Worm (Caenorhabditis elegans) whole organism, L4 larva: ENCODE data around the gene twk-31.

Source experiments
- T26A8.4 ChIP-seq: fragments of 200-800 bp; sonication (Bioruptor generic); IDR thresholded peaks from 2 replicates; pipeline ENCODE4 v1.3.6; 2022; ENCODE audit warnings: missing genetic modification characterization, missing compliant biosample characterization
- ZK337.2 ChIP-seq: fragments of 200-800 bp; sonication (Bioruptor generic); IDR thresholded peaks from 2 replicates; pipeline ENCODE4 v1.3.6; 2022; ENCODE audit warnings: missing genetic modification reagents, missing genetic modification characterization, missing compliant biosample characterization
- aha-1 ChIP-seq: fragments of 150-350 bp; peaks from one replicate; lab custom pipeline; 2014; ENCODE audit warnings: missing biosample characterization, missing genetic modification characterization
- arid-1 ChIP-seq: fragments of 200-800 bp; sonication (Bioruptor generic); conservative IDR thresholded peaks from 2 replicates; pipeline ENCODE4 v1.3.6; 2022; ENCODE audit warnings: missing genetic modification reagents, missing genetic modification characterization, missing compliant biosample characterization
- ceh-82 ChIP-seq: sonication (generic microtip); optimal IDR thresholded peaks from 2 replicates; lab custom pipeline; 2017; ENCODE audit warnings: missing biosample characterization, missing genetic modification characterization
- daf-12 ChIP-seq: fragments of 150-350 bp; optimal IDR thresholded peaks from 2 replicates; lab custom pipeline; 2014; ENCODE audit warnings: missing biosample characterization, missing genetic modification reagents, missing genetic modification characterization
- egl-27 ChIP-seq: sonication (generic microtip); optimal IDR thresholded peaks from 3 replicates; lab custom pipeline; 2017; ENCODE audit warnings: missing biosample characterization, missing genetic modification reagents, missing genetic modification characterization
- jun-1 ChIP-seq: fragments of 150-350 bp; optimal IDR thresholded peaks from 2 replicates; lab custom pipeline; 2014; ENCODE audit warnings: missing biosample characterization, missing genetic modification reagents, missing genetic modification characterization
- lin-38 ChIP-seq: fragments of 200-800 bp; sonication (Bioruptor generic); IDR thresholded peaks from 2 replicates; pipeline ENCODE4 v1.3.6; 2022; ENCODE audit warnings: missing genetic modification reagents, missing genetic modification characterization, missing compliant biosample characterization
- lin-39 ChIP-seq: fragments of 150-350 bp; optimal IDR thresholded peaks from 2 replicates; lab custom pipeline; 2014; ENCODE audit warnings: missing biosample characterization, missing genetic modification reagents, missing genetic modification characterization
- lsy-2 ChIP-seq, 2 experiments: fragments of 150-350 bp in 1 of 2; sonication (generic microtip) in 1 of 2; optimal IDR thresholded peaks; 2 replicates each; lab custom pipeline; 2014 to 2017; ENCODE audit warnings: missing biosample characterization in 2 of 2, missing genetic modification characterization in 2 of 2
- mxl-3 ChIP-seq: fragments of 200-800 bp; sonication (Bioruptor generic); optimal IDR thresholded peaks from 2 replicates; lab custom pipeline; 2018; ENCODE audit warnings: mild to moderate bottlenecking, missing genetic modification characterization, missing compliant biosample characterization
- nhr-11 ChIP-seq: fragments of 150-350 bp; optimal IDR thresholded peaks from 2 replicates; lab custom pipeline; 2014; ENCODE audit warnings: missing biosample characterization, missing genetic modification characterization
- nhr-25 ChIP-seq: sonication (generic microtip); optimal IDR thresholded peaks from 2 replicates; lab custom pipeline; 2017; ENCODE audit warnings: missing genetic modification characterization, mild to moderate bottlenecking, missing compliant biosample characterization, antibody characterized with exemption, moderate library complexity, borderline replicate concordance; ENCODE audit not compliant: insufficient read depth
- nhr-77 ChIP-seq: fragments of 150-350 bp; optimal IDR thresholded peaks from 2 replicates; lab custom pipeline; 2014; ENCODE audit warnings: missing biosample characterization, missing genetic modification characterization
- php-3 ChIP-seq: fragments of 200-800 bp; sonication (Bioruptor generic); IDR thresholded peaks from 2 replicates; pipeline ENCODE4 v1.3.6; 2022; ENCODE audit warnings: missing genetic modification reagents, missing genetic modification characterization, missing compliant biosample characterization
- set-16 ChIP-seq: fragments of 200-800 bp; sonication (Bioruptor generic); IDR thresholded peaks from 2 replicates; pipeline ENCODE4 v1.3.6; 2022; ENCODE audit warnings: missing genetic modification reagents, missing genetic modification characterization, missing compliant biosample characterization
- snpc-1.2 ChIP-seq: fragments of 200-800 bp; sonication (Bioruptor generic); IDR thresholded peaks from 2 replicates; pipeline ENCODE4 v1.3.6; 2022; ENCODE audit warnings: missing genetic modification reagents, missing genetic modification characterization, missing compliant biosample characterization
- vab-7 ChIP-seq: fragments of 200-800 bp; sonication (Bioruptor generic); IDR thresholded peaks from 2 replicates; pipeline ENCODE4 v1.3.6; 2022; ENCODE audit warnings: missing genetic modification reagents, missing genetic modification characterization, missing compliant biosample characterization
- zip-11 ChIP-seq: fragments of 200-800 bp; sonication (Bioruptor generic); IDR thresholded peaks from 2 replicates; pipeline ENCODE4 v1.3.6; 2022; ENCODE audit warnings: missing genetic modification characterization, missing compliant biosample characterization

twk-31 gene

DNA sequence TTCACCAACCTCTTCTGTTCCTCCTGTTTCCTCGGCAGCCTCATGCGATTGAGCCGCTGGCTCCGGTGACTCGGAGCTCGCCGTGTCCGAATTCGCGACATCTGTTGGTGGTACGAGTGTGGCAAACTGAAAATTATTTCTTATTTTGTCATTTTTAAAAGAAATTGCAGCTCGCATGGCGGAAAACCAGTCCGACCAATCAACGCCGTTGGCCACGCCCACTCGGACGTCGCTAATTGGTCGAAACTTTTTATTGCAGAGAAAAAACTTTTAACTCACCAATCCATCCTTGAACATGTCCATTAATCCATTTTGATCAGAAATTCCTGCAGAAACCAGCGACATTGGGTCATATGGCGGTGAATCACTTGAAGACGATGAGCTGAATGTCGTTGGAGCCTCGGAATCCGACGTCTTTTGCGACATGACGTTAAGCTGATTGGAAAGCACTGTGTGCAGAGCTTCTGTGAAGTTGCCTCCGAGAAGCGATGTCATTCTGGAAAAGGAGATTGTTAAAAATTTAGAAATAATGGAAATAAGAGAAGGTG lies 59.9 kb downstream of the twk-31 start, which contains the start of gene bed-2:
Gene bed-2 (minus strand): TSS at position 498 of the 548 bp plus-strand sequence.
- TF ChIP-seq nhr-77 (no peak), egl-27 (tag; lab: Kevin White, UChicago) (no peak), aha-1 (peak; percentile 61)
- TF ChIP-seq, all 104 proteins: peak for 1

DNA sequence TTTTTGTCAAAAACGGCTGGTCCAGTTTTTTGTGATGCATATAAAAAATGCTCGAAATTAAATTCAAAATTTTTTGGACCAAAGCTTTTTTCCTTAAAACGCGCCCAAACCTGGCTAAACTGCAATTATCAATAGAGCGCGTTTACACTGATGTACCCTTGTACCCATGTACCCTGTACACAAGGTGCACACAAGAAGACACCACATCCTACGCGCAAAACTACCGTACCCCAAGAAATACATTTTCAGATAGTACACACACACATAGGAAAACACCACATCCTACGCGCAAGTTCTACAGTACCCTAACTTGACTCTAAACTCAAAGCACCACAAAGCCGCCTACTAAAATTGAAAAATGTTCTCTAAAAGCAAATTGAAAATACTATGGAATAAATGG lies 60.9 kb downstream of the twk-31 start:
- TF ChIP-seq lin-38 = peak; percentile 61
- TF ChIP-seq lin-39 (tag; lab: Kevin White, UChicago) = no peak
- peak in 1 of 2 experiments; percentile 5 for TF ChIP-seq lsy-2 (tag; optimal IDR thresholded peaks at IDR 0.05; lab: Kevin White, UChicago)

DNA sequence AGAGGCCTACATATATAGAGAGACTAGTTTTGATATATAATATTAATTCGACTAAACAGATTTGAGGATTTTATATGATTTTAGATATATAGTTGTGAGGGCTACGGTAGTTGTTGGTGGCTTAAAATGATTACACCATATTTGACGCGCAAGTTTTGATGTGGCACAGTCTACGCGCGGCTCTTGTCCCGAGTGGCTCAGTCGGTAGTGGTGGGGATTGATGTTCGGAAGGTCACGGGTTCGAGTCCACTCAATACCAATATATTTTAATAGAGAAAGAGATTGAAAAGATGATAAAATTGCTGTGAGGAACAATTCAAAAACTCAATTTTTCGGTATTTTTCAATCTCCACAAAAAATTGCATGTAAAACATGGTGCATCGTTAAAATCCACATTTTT lies 62.4 kb downstream of the twk-31 start:
- no peak for TF ChIP-seq vab-7
- TF ChIP-seq mxl-3 (GFP tag; lab: Kevin White, UChicago) = no peak
- no peak for TF ChIP-seq daf-12 (tag; lab: Kevin White, UChicago)
- TF ChIP-seq ceh-82 (tag; lab: Kevin White, UChicago) = no peak
- TF ChIP-seq T26A8.4 (GFP tag; lab: Robert Waterston, UW) = no peak
- TF ChIP-seq set-16 (GFP tag; lab: Robert Waterston, UW) = no peak
- no peak for TF ChIP-seq ZK337.2 (GFP tag; lab: Robert Waterston, UW)
- TF ChIP-seq jun-1 = no peak
- TF ChIP-seq nhr-77 = no peak
- TF ChIP-seq arid-1 (GFP tag; lab: Robert Waterston, UW) = no peak
- TF ChIP-seq php-3 = no peak
- TF ChIP-seq nhr-11 (tag; lab: Kevin White, UChicago) = no peak
- no peak for TF ChIP-seq snpc-1.2 (GFP tag; lab: Robert Waterston, UW)
- TF ChIP-seq zip-11 = no peak
- no peak for TF ChIP-seq nhr-25 (tag; lab: Kevin White, UChicago)
